Worm (Caenorhabditis elegans) whole organism, L2 larva: ENCODE data around the gene cka-1.

Experiments used
- C34F6.9 ChIP-seq: fragments of 150-350 bp; optimal IDR thresholded peaks from 2 replicates; lab custom pipeline; 2014; ENCODE audit warnings: missing biosample characterization, missing genetic modification characterization
- F13H6.1 ChIP-seq: sonication (generic microtip); optimal IDR thresholded peaks from 2 replicates; lab custom pipeline; 2016; ENCODE audit warnings: missing genetic modification characterization, missing compliant biosample characterization
- R02D3.7 ChIP-seq: fragments of 150-350 bp; optimal IDR thresholded peaks from 2 replicates; lab custom pipeline; 2014; ENCODE audit warnings: missing biosample characterization, missing genetic modification characterization
- Y55F3AM.14 ChIP-seq: fragments of 200-800 bp; sonication (Bioruptor generic); optimal IDR thresholded peaks from 2 replicates; lab custom pipeline; 2018; ENCODE audit warnings: mild to moderate bottlenecking, missing genetic modification characterization, missing compliant biosample characterization
- ama-1 ChIP-seq: fragments of 150-350 bp; optimal IDR thresholded peaks from 2 replicates; lab custom pipeline; 2018; ENCODE audit warnings: inconsistent platforms
- blmp-1 ChIP-seq: sonication (generic microtip); optimal IDR thresholded peaks from 2 replicates; lab custom pipeline; 2017; ENCODE audit warnings: missing genetic modification characterization, mild to moderate bottlenecking, missing compliant biosample characterization, antibody characterized with exemption, moderate library complexity; ENCODE audit not compliant: insufficient read depth
- ceh-16 ChIP-seq: fragments of 150-350 bp; optimal IDR thresholded peaks from 2 replicates; lab custom pipeline; 2014; ENCODE audit warnings: missing biosample characterization, missing genetic modification characterization
- crh-2 ChIP-seq: sonication (generic microtip); optimal IDR thresholded peaks from 2 replicates; lab custom pipeline; 2017; ENCODE audit warnings: missing biosample characterization, missing genetic modification characterization
- egl-27 ChIP-seq: sonication (generic microtip); optimal IDR thresholded peaks from 3 replicates; lab custom pipeline; 2017; ENCODE audit warnings: missing biosample characterization, missing genetic modification reagents, missing genetic modification characterization
- fos-1 ChIP-seq: fragments of 150-350 bp; optimal IDR thresholded peaks from 2 replicates; lab custom pipeline; 2014; ENCODE audit warnings: missing biosample characterization, missing genetic modification characterization
- gmeb-1 ChIP-seq: fragments of 150-350 bp; optimal IDR thresholded peaks from 2 replicates; lab custom pipeline; 2014; ENCODE audit warnings: missing biosample characterization, missing genetic modification characterization
- mab-5 ChIP-seq: fragments of 150-350 bp; optimal IDR thresholded peaks from 2 replicates; lab custom pipeline; 2014; ENCODE audit warnings: missing biosample characterization, missing genetic modification characterization
- nhr-11 ChIP-seq: fragments of 150-350 bp; optimal IDR thresholded peaks from 2 replicates; lab custom pipeline; 2014; ENCODE audit warnings: missing biosample characterization, missing genetic modification characterization
- nhr-12 ChIP-seq: fragments of 150-350 bp; optimal IDR thresholded peaks from 2 replicates; lab custom pipeline; 2014; ENCODE audit warnings: missing biosample characterization, missing genetic modification characterization
- nhr-129 ChIP-seq: fragments of 150-350 bp; optimal IDR thresholded peaks from 2 replicates; lab custom pipeline; 2014; ENCODE audit warnings: missing biosample characterization, missing genetic modification characterization
- nhr-21 ChIP-seq: fragments of 150-350 bp; optimal IDR thresholded peaks from 2 replicates; lab custom pipeline; 2014; ENCODE audit warnings: missing biosample characterization, missing genetic modification characterization
- nhr-23 ChIP-seq: fragments of 150-350 bp; optimal IDR thresholded peaks from 2 replicates; lab custom pipeline; 2014; ENCODE audit warnings: missing biosample characterization, missing genetic modification reagents, missing genetic modification characterization
- nhr-237 ChIP-seq: fragments of 150-350 bp; optimal IDR thresholded peaks from 2 replicates; lab custom pipeline; 2014; ENCODE audit warnings: missing biosample characterization, missing genetic modification characterization
- nhr-25 ChIP-seq: fragments of 150-350 bp; sonication (generic microtip); optimal IDR thresholded peaks from 3 replicates; lab custom pipeline; 2014; ENCODE audit warnings: missing biosample characterization, missing genetic modification characterization
- nhr-6 ChIP-seq: fragments of 150-350 bp; optimal IDR thresholded peaks from 2 replicates; lab custom pipeline; 2014; ENCODE audit warnings: missing biosample characterization, missing genetic modification characterization
- nhr-77 ChIP-seq: fragments of 150-350 bp; optimal IDR thresholded peaks from 2 replicates; lab custom pipeline; 2014; ENCODE audit warnings: missing biosample characterization, missing genetic modification characterization
- peb-1 ChIP-seq: fragments of 150-350 bp; optimal IDR thresholded peaks from 2 replicates; lab custom pipeline; 2014; ENCODE audit warnings: missing biosample characterization, missing genetic modification characterization
- sem-4 ChIP-seq: fragments of 150-350 bp; optimal IDR thresholded peaks from 2 replicates; lab custom pipeline; 2014; ENCODE audit warnings: missing biosample characterization, missing genetic modification reagents, missing genetic modification characterization
- skn-1 ChIP-seq: sonication (generic microtip); optimal IDR thresholded peaks from 2 replicates; lab custom pipeline; 2017; ENCODE audit warnings: missing biosample characterization, missing genetic modification characterization
- sma-3 ChIP-seq: sonication (generic microtip); optimal IDR thresholded peaks from 2 replicates; lab custom pipeline; 2016; ENCODE audit warnings: missing genetic modification reagents, missing genetic modification characterization, missing compliant biosample characterization
- sma-9 ChIP-seq, 2 experiments: fragments of 150-350 bp in 1 of 2; sonication (generic microtip) in 1 of 2; optimal IDR thresholded peaks; 2 replicates each; lab custom pipeline; 2014 to 2016; ENCODE audit warnings: missing genetic modification characterization in 2 of 2, mild to moderate bottlenecking in 1 of 2, missing biosample characterization in 1 of 2, missing compliant biosample characterization in 1 of 2, missing genetic modification reagents in 1 of 2, moderate library complexity in 1 of 2
- snpc-4 ChIP-seq: fragments of 150-350 bp; optimal IDR thresholded peaks from 2 replicates; lab custom pipeline; 2014; ENCODE audit warnings: missing biosample characterization, missing genetic modification characterization
- unc-39 ChIP-seq: fragments of 150-350 bp; optimal IDR thresholded peaks from 2 replicates; lab custom pipeline; 2014; ENCODE audit warnings: missing biosample characterization, missing genetic modification characterization
- unc-55 ChIP-seq: fragments of 150-350 bp; sonication (generic microtip); optimal IDR thresholded peaks from 3 replicates; lab custom pipeline; 2014; ENCODE audit warnings: missing biosample characterization, missing genetic modification reagents, missing genetic modification characterization
- unc-62 ChIP-seq: fragments of 150-350 bp; optimal IDR thresholded peaks from 2 replicates; lab custom pipeline; 2014; ENCODE audit warnings: missing biosample characterization, missing genetic modification reagents, missing genetic modification characterization
- zag-1 ChIP-seq: fragments of 150-350 bp; optimal IDR thresholded peaks from 2 replicates; lab custom pipeline; 2014; ENCODE audit warnings: missing biosample characterization, missing genetic modification characterization
- ztf-11 ChIP-seq: sonication (generic microtip); optimal IDR thresholded peaks from 2 replicates; lab custom pipeline; 2017; ENCODE audit warnings: missing biosample characterization, missing genetic modification characterization

Gene cka-1

ce11 chrIV:9762667-9763173 lies 25.3 kb upstream of the cka-1 start:
- TF ChIP-seq fos-1 (tag; lab: Kevin White, UChicago) (peak; percentile 85), R02D3.7 (no peak), unc-62 (no peak), egl-27 (tag; lab: Kevin White, UChicago) (peak; percentile 1), nhr-12 (no peak), gmeb-1 (no peak), skn-1 (no peak), sma-9 (GFP tag; optimal IDR thresholded peaks at IDR 0.05; lab: Kevin White, UChicago) (no peak), sma-9 (tag; optimal IDR thresholded peaks at IDR 0.05; lab: Kevin White, UChicago) (no peak), mab-5 (tag; lab: Kevin White, UChicago) (no peak), unc-55 (GFP tag; lab: Kevin White, UChicago) (no peak), unc-39 (tag; lab: Kevin White, UChicago) (no peak)
- TF ChIP-seq, all 48 proteins: peak for 2

ce11 chrIV:9761751-9762150 lies 24.3 kb upstream of the cka-1 start:
- TF ChIP-seq blmp-1 (tag; lab: Kevin White, UChicago) (no peak), sem-4 (tag; lab: Kevin White, UChicago) (no peak), F13H6.1 (tag; lab: Kevin White, UChicago) (peak; percentile 2), zag-1 (no peak), nhr-6 (no peak), crh-2 (peak; percentile 19), nhr-129 (peak; percentile 3), R02D3.7 (no peak), nhr-77 (no peak)

ce11 chrIV:9757425-9757740 lies 20.0 kb upstream of the cka-1 start, which contains the start of gene nhr-97:
Gene nhr-97, plus strand, starts transcription at chrIV:9757641.
- TF ChIP-seq nhr-25 (tag; lab: Kevin White, UChicago) (no peak), sma-3 (GFP tag; lab: Kevin White, UChicago) (no peak)

- peak; percentile 59 for TF ChIP-seq sma-9 (GFP tag; optimal IDR thresholded peaks at IDR 0.05; lab: Kevin White, UChicago)
- TF ChIP-seq sma-9 (tag; optimal IDR thresholded peaks at IDR 0.05; lab: Kevin White, UChicago), result no peak
- peak; percentile 55 for TF ChIP-seq gmeb-1
- no peak for TF ChIP-seq ceh-16 (tag; lab: Kevin White, UChicago)
- no peak for TF ChIP-seq snpc-4 (tag; lab: Kevin White, UChicago)
- no peak for TF ChIP-seq ama-1 (lab: Kevin White, UChicago)
- TF ChIP-seq Y55F3AM.14 (GFP tag; lab: Kevin White, UChicago), result no peak
- TF ChIP-seq nhr-11, result no peak
- TF ChIP-seq ztf-11 (tag; lab: Kevin White, UChicago), result no peak
- peak; percentile 69 for TF ChIP-seq nhr-25 (tag; lab: Kevin White, UChicago)
- TF ChIP-seq blmp-1 (tag; lab: Kevin White, UChicago), result peak; percentile 51
- peak; percentile 1 for TF ChIP-seq nhr-129
- TF ChIP-seq nhr-23, result no peak
- TF ChIP-seq crh-2, result peak; percentile 62
- TF ChIP-seq sma-3 (GFP tag; lab: Kevin White, UChicago), result peak; percentile 60
- peak; percentile 27 for TF ChIP-seq F13H6.1 (tag; lab: Kevin White, UChicago)
- TF ChIP-seq fos-1 (tag; lab: Kevin White, UChicago), result peak; percentile 73
- TF ChIP-seq nhr-21 (tag; lab: Kevin White, UChicago), result peak; percentile 53
- no peak for TF ChIP-seq unc-62
Measured at ce11 chrIV:9756647-9757424, 19.4 kb upstream of the cka-1 start.

ce11 chrIV:9755713-9756112 lies 18.3 kb upstream of the cka-1 start:
- TF ChIP-seq C34F6.9 (tag; lab: Kevin White, UChicago) (no peak), sma-3 (GFP tag; lab: Kevin White, UChicago) (no peak), ama-1 (lab: Kevin White, UChicago) (no peak), blmp-1 (tag; lab: Kevin White, UChicago) (no peak), peb-1 (tag; lab: Kevin White, UChicago) (no peak), nhr-237 (tag; lab: Kevin White, UChicago) (no peak)
